Worm (Caenorhabditis elegans): ENCODE results near the gene Y39G8C.2.

ce11 chrII:14109184-14109664, 11.8 kb upstream of the Y39G8C.2 start, which contains the start of gene cpg-7:
- TF ChIP-seq unc-62 (GFP tag; optimal IDR thresholded peaks at IDR 0.05) (no peak), let-526 (GFP tag; IDR thresholded peaks at IDR 0.05) (no peak), tbx-9 (tag; optimal IDR thresholded peaks at IDR 0.05; ENCODE audit: borderline replicate concordance) (no peak), nfyb-1 (GFP tag; IDR thresholded peaks at IDR 0.05) (no peak), nfya-1 (tag; optimal IDR thresholded peaks at IDR 0.05; ENCODE audit: borderline replicate concordance, insufficient read depth) (no peak)
